ENCODE assay signal across 1 fruit fly cellular context in the genomic region with DNA sequence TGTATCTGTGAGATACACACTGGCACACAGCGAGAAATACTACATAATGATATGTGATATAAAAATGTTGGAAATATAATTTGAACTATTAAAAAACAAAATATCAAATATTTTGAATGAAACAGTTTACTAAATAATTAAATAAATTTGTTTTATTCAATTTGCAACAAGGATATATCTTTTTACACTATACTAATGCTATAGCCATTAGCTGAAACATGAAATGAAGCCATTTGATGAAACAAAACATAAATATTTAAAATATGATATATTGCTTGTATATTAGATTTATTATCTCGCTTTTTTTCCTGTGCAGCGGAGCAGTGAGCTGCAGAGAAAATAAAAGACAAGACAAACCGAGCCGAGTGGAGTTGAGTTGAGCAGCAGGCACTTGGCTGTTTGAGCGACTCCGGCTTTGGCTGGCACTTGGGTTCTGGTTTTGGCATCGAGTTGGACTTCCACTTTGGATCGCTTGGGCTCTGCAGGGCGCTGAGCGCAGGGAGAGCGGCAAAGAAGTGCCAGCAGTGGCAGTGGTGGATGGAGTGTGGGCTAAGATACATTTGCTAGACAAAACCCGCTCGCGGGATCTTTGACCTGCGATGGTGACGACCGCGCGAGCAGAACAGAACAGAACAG.
TF ChIP-seq lines count a peak whose summit lies in the region.

No protein-coding gene starts in this region.

TF ChIP-seq in whole organism, embryonic, 481 proteins besides CTCF, POLR2A, EP300 and RAD21 (continued from another document and continues in another):
- peak; percentile 62; the same call in 1 of the 2 replicates for TF ChIP-seq Atf6 (GFP tag; IDR thresholded peaks at IDR 0.05; lab: Robert Waterston, UW)
- TF ChIP-seq ftz-f1 (GFP tag; optimal IDR thresholded peaks at IDR 0.05; lab: Kevin White, UChicago), result no peak
- no peak for TF ChIP-seq fd102C (GFP tag; optimal IDR thresholded peaks at IDR 0.05; lab: Kevin White, UChicago)
- TF ChIP-seq schlank (tag; optimal IDR thresholded peaks at IDR 0.05; lab: Kevin White, UChicago), result no peak
- no peak for TF ChIP-seq Antp (GFP tag; optimal IDR thresholded peaks at IDR 0.05; lab: Kevin White, UChicago)
- peak; percentile 52 for TF ChIP-seq tin (GFP tag; optimal IDR thresholded peaks at IDR 0.05; lab: Kevin White, UChicago)
- TF ChIP-seq stc (GFP tag; IDR thresholded peaks at IDR 0.05; lab: Robert Waterston, UW), result no peak; the same call in 1 of the 2 replicates
- no peak for TF ChIP-seq repo (GFP tag; optimal IDR thresholded peaks at IDR 0.05; lab: Kevin White, UChicago)
- peak; percentile 16; the same call in 1 of the 2 replicates for TF ChIP-seq CG10321 (GFP tag; IDR thresholded peaks at IDR 0.05; lab: Robert Waterston, UW)
- TF ChIP-seq CG14710 (tag; optimal IDR thresholded peaks at IDR 0.05; lab: Kevin White, UChicago), result peak; percentile 94
- no peak for TF ChIP-seq dm (GFP tag; optimal IDR thresholded peaks at IDR 0.05; lab: Kevin White, UChicago)
- TF ChIP-seq CG13624 (GFP tag; optimal IDR thresholded peaks at IDR 0.05; lab: Kevin White, UChicago), result no peak
- no peak for TF ChIP-seq Hand (GFP tag; optimal IDR thresholded peaks at IDR 0.05; lab: Kevin White, UChicago)
- TF ChIP-seq gt (GFP tag; IDR thresholded peaks at IDR 0.05; lab: Robert Waterston, UW), result no peak
- peak; percentile 37; the same call in 1 of the 2 replicates for TF ChIP-seq sob (GFP tag; IDR thresholded peaks at IDR 0.05; lab: Robert Waterston, UW)
- no peak for TF ChIP-seq CG11456 (GFP tag; IDR thresholded peaks at IDR 0.05; lab: Robert Waterston, UW)
- TF ChIP-seq CG6813 (GFP tag; optimal IDR thresholded peaks at IDR 0.05; lab: Kevin White, UChicago), result peak; percentile 58
- TF ChIP-seq CG11398 (GFP tag; optimal IDR thresholded peaks at IDR 0.05; lab: Kevin White, UChicago), result no peak
- TF ChIP-seq Gug (GFP tag; IDR thresholded peaks at IDR 0.05; lab: Robert Waterston, UW), result no peak
- peak; percentile 84 for TF ChIP-seq CG32767 (GFP tag; IDR thresholded peaks at IDR 0.05; lab: Robert Waterston, UW)
- peak; percentile 30 for TF ChIP-seq D19B (GFP tag; optimal IDR thresholded peaks at IDR 0.05; lab: Kevin White, UChicago)
- no peak for TF ChIP-seq CHES-1-like (GFP tag; optimal IDR thresholded peaks at IDR 0.05; lab: Kevin White, UChicago)
- TF ChIP-seq nerfin-1 (tag; optimal IDR thresholded peaks at IDR 0.05; lab: Kevin White, UChicago), result peak; percentile 81
- peak; percentile 45 for TF ChIP-seq CG7271 (tag; optimal IDR thresholded peaks at IDR 0.05; lab: Kevin White, UChicago)
- TF ChIP-seq CG15073 (GFP tag; optimal IDR thresholded peaks at IDR 0.05; lab: Kevin White, UChicago), result no peak
- no peak for TF ChIP-seq NC2α (GFP tag; optimal IDR thresholded peaks at IDR 0.05; lab: Kevin White, UChicago)
- TF ChIP-seq tx (GFP tag; optimal IDR thresholded peaks at IDR 0.05; lab: Kevin White, UChicago), result no peak
- TF ChIP-seq fd3F (GFP tag; optimal IDR thresholded peaks at IDR 0.05; lab: Kevin White, UChicago), result peak; percentile 45
- TF ChIP-seq ATbp (GFP tag; optimal IDR thresholded peaks at IDR 0.05; lab: Kevin White, UChicago), result peak; percentile 52
- peak; percentile 56; the same call in 2 of the 3 replicates for TF ChIP-seq CG7357 (GFP tag; IDR thresholded peaks at IDR 0.05; lab: Robert Waterston, UW)
- peak; percentile 68 for TF ChIP-seq CG12104 (GFP tag; optimal IDR thresholded peaks at IDR 0.05; lab: Kevin White, UChicago)
- TF ChIP-seq CG30431 (GFP tag; optimal IDR thresholded peaks at IDR 0.05; lab: Kevin White, UChicago), result peak; percentile 18
- TF ChIP-seq Med (GFP tag; lab: Kevin White, UChicago), result peak; percentile 58
- TF ChIP-seq CG8089 (GFP tag; optimal IDR thresholded peaks at IDR 0.05; lab: Kevin White, UChicago), result no peak
- TF ChIP-seq Dp (GFP tag; optimal IDR thresholded peaks at IDR 0.05; lab: Kevin White, UChicago), result no peak
- TF ChIP-seq trem (tag; optimal IDR thresholded peaks at IDR 0.05; lab: Kevin White, UChicago), result peak; percentile 90
- TF ChIP-seq CG8924 (tag; optimal IDR thresholded peaks at IDR 0.05; lab: Kevin White, UChicago), result peak; percentile 94
- TF ChIP-seq slp2 (GFP tag; optimal IDR thresholded peaks at IDR 0.05; lab: Kevin White, UChicago), result no peak
- no peak for TF ChIP-seq lov (optimal IDR thresholded peaks at IDR 0.05; lab: Kevin White, UChicago)
- TF ChIP-seq lov (GFP tag; IDR thresholded peaks at IDR 0.05; lab: Robert Waterston, UW), result no peak
- peak; percentile 69 for TF ChIP-seq CG3281 (GFP tag; optimal IDR thresholded peaks at IDR 0.05; lab: Kevin White, UChicago)
- TF ChIP-seq kay (GFP tag; optimal IDR thresholded peaks at IDR 0.05; lab: Kevin White, UChicago), result peak; percentile 68
- TF ChIP-seq odd (GFP tag; optimal IDR thresholded peaks at IDR 0.05; lab: Kevin White, UChicago), result peak; percentile 60
- peak; percentile 88 for TF ChIP-seq fd96Cb (tag; optimal IDR thresholded peaks at IDR 0.05; lab: Kevin White, UChicago)
- peak; percentile 69 for TF ChIP-seq Deaf1 (tag; optimal IDR thresholded peaks at IDR 0.05; lab: Kevin White, UChicago)
- no peak for TF ChIP-seq Neu2 (GFP tag; optimal IDR thresholded peaks at IDR 0.05; lab: Kevin White, UChicago; ENCODE audit: borderline replicate concordance)
- 0 out of 2 replicates have a peak, but pooled peaks have one; percentile 2 for TF ChIP-seq CG1024 (GFP tag; IDR thresholded peaks at IDR 0.05; lab: Robert Waterston, UW)
- peak; percentile 80 for TF ChIP-seq bcd (GFP tag; optimal IDR thresholded peaks at IDR 0.05; lab: Kevin White, UChicago)
- TF ChIP-seq sima (GFP tag; optimal IDR thresholded peaks at IDR 0.05; lab: Kevin White, UChicago), result no peak
- TF ChIP-seq sisA (GFP tag; IDR thresholded peaks at IDR 0.05; lab: Robert Waterston, UW), result peak; percentile 68
- no peak for TF ChIP-seq hb (GFP tag; IDR thresholded peaks at IDR 0.05; lab: Robert Waterston, UW; ENCODE audit: partially characterized antibody)
- peak; percentile 86 for TF ChIP-seq CG15269 (tag; optimal IDR thresholded peaks at IDR 0.05; lab: Kevin White, UChicago)
- TF ChIP-seq Sry-β (GFP tag; optimal IDR thresholded peaks at IDR 0.05; lab: Kevin White, UChicago), result peak; percentile 49
- TF ChIP-seq CG12744 (GFP tag; optimal IDR thresholded peaks at IDR 0.05; lab: Kevin White, UChicago), result no peak
- TF ChIP-seq Dref (GFP tag; IDR thresholded peaks at IDR 0.05; lab: Robert Waterston, UW), result no peak
- TF ChIP-seq CG31441 (GFP tag; IDR thresholded peaks at IDR 0.05; lab: Robert Waterston, UW), result peak; percentile 97
- no peak for TF ChIP-seq Hey (tag; optimal IDR thresholded peaks at IDR 0.05; lab: Kevin White, UChicago)
- TF ChIP-seq dmrt11E (tag; optimal IDR thresholded peaks at IDR 0.05; lab: Kevin White, UChicago), result peak; percentile 90
- peak; percentile 58 for TF ChIP-seq CG4820 (GFP tag; optimal IDR thresholded peaks at IDR 0.05; lab: Kevin White, UChicago)
- peak; percentile 38 for TF ChIP-seq Jarid2 (GFP tag; optimal IDR thresholded peaks at IDR 0.05; lab: Kevin White, UChicago)
- no peak for TF ChIP-seq her (GFP tag; optimal IDR thresholded peaks at IDR 0.05; lab: Kevin White, UChicago)
- peak; percentile 73 for TF ChIP-seq HHEX (GFP tag; optimal IDR thresholded peaks at IDR 0.05; lab: Kevin White, UChicago)
- TF ChIP-seq CG17568 (GFP tag; optimal IDR thresholded peaks at IDR 0.05; lab: Kevin White, UChicago), result no peak
- TF ChIP-seq Rfx (GFP tag; IDR thresholded peaks at IDR 0.05; lab: Robert Waterston, UW), result peak; percentile 54
- TF ChIP-seq gsb-n (tag; optimal IDR thresholded peaks at IDR 0.05; lab: Kevin White, UChicago), result peak; percentile 86
- TF ChIP-seq mld (GFP tag; IDR thresholded peaks at IDR 0.05; lab: Robert Waterston, UW; ENCODE audit: partially characterized antibody), result no peak
- peak; percentile 74 for TF ChIP-seq CG17385 (GFP tag; optimal IDR thresholded peaks at IDR 0.05; lab: Kevin White, UChicago)
- TF ChIP-seq CG12391 (tag; optimal IDR thresholded peaks at IDR 0.05; lab: Kevin White, UChicago), result peak; percentile 87
- TF ChIP-seq CG33557 (GFP tag; optimal IDR thresholded peaks at IDR 0.05; lab: Kevin White, UChicago), result peak; percentile 89
- peak; percentile 93 for TF ChIP-seq Sox100B (GFP tag; optimal IDR thresholded peaks at IDR 0.05; lab: Kevin White, UChicago)
- TF ChIP-seq Doc3 (GFP tag; IDR thresholded peaks at IDR 0.05; lab: Robert Waterston, UW; ENCODE audit: partially characterized antibody), result no peak
- TF ChIP-seq ERR (GFP tag; optimal IDR thresholded peaks at IDR 0.05; lab: Kevin White, UChicago), result no peak
- TF ChIP-seq CG17186 (GFP tag; optimal IDR thresholded peaks at IDR 0.05; lab: Kevin White, UChicago), result no peak
- TF ChIP-seq CG10565 (GFP tag; optimal IDR thresholded peaks at IDR 0.05; lab: Kevin White, UChicago), result no peak
- TF ChIP-seq hkb (optimal IDR thresholded peaks at IDR 0.05; lab: Kevin White, UChicago), result no peak
- TF ChIP-seq hkb (GFP tag; IDR thresholded peaks at IDR 0.05; lab: Robert Waterston, UW), result no peak; the same call in 1 of the 2 replicates
- peak; percentile 54 for TF ChIP-seq Max (GFP tag; optimal IDR thresholded peaks at IDR 0.05; lab: Kevin White, UChicago)
- peak; percentile 75 for TF ChIP-seq lab (GFP tag; optimal IDR thresholded peaks at IDR 0.05; lab: Kevin White, UChicago)
- TF ChIP-seq jigr1 (GFP tag; IDR thresholded peaks at IDR 0.05; lab: Robert Waterston, UW), result 0 out of 3 replicates have a peak, but pooled peaks have one; percentile 58
- peak; percentile 85 for TF ChIP-seq CG30403 (GFP tag; optimal IDR thresholded peaks at IDR 0.05; lab: Kevin White, UChicago)
- peak; percentile 45 for TF ChIP-seq CG2875 (GFP tag; optimal IDR thresholded peaks at IDR 0.05; lab: Kevin White, UChicago)
- no peak for TF ChIP-seq ems (GFP tag; optimal IDR thresholded peaks at IDR 0.05; lab: Kevin White, UChicago)
- no peak for TF ChIP-seq YL-1 (GFP tag; optimal IDR thresholded peaks at IDR 0.05; lab: Kevin White, UChicago)
- TF ChIP-seq CG12219 (GFP tag; optimal IDR thresholded peaks at IDR 0.05; lab: Kevin White, UChicago), result peak; percentile 8
- no peak for TF ChIP-seq eyg (GFP tag; optimal IDR thresholded peaks at IDR 0.05; lab: Kevin White, UChicago)
- no peak for TF ChIP-seq exex (tag; optimal IDR thresholded peaks at IDR 0.05; lab: Kevin White, UChicago)
- no peak for TF ChIP-seq sens-2 (GFP tag; IDR thresholded peaks at IDR 0.05; lab: Robert Waterston, UW)
- TF ChIP-seq CG31224 (GFP tag; IDR thresholded peaks at IDR 0.05; lab: Robert Waterston, UW), result peak; percentile 37; the same call in 1 of the 2 replicates
- peak; percentile 78 for TF ChIP-seq row (GFP tag; IDR thresholded peaks at IDR 0.05; lab: Robert Waterston, UW)
- peak; percentile 53 for TF ChIP-seq CG3407 (GFP tag; optimal IDR thresholded peaks at IDR 0.05; lab: Kevin White, UChicago)
- TF ChIP-seq br (optimal IDR thresholded peaks at IDR 0.05; lab: Kevin White, UChicago), result no peak
- peak; percentile 78 for TF ChIP-seq CG16815 (GFP tag; optimal IDR thresholded peaks at IDR 0.05; lab: Kevin White, UChicago)
- TF ChIP-seq crc (GFP tag; optimal IDR thresholded peaks at IDR 0.05; lab: Kevin White, UChicago), result no peak
- no peak for TF ChIP-seq ash1 (GFP tag; optimal IDR thresholded peaks at IDR 0.05; lab: Kevin White, UChicago)
- no peak for TF ChIP-seq Kr (GFP tag; optimal IDR thresholded peaks at IDR 0.05; lab: Kevin White, UChicago)
- no peak for TF ChIP-seq NC2β (GFP tag; optimal IDR thresholded peaks at IDR 0.05; lab: Kevin White, UChicago)
- TF ChIP-seq Dip2 (GFP tag; IDR thresholded peaks at IDR 0.05; lab: Robert Waterston, UW), result no peak
- TF ChIP-seq CG16779 (GFP tag; IDR thresholded peaks at IDR 0.05; lab: Robert Waterston, UW), result no peak
- no peak for TF ChIP-seq Elba2 (GFP tag; optimal IDR thresholded peaks at IDR 0.05; lab: Kevin White, UChicago)
- peak; percentile 67 for TF ChIP-seq az2 (GFP tag; optimal IDR thresholded peaks at IDR 0.05; lab: Kevin White, UChicago)
- TF ChIP-seq gce (GFP tag; IDR thresholded peaks at IDR 0.05; lab: Robert Waterston, UW), result 0 out of 3 replicates have a peak, but pooled peaks have one; percentile 7
- TF ChIP-seq CG9215 (GFP tag; IDR thresholded peaks at IDR 0.05; lab: Robert Waterston, UW), result peak; percentile 57
- peak; percentile 95 for TF ChIP-seq CG17829 (tag; optimal IDR thresholded peaks at IDR 0.05; lab: Kevin White, UChicago)
- TF ChIP-seq cato (GFP tag; optimal IDR thresholded peaks at IDR 0.05; lab: Kevin White, UChicago; ENCODE audit: borderline replicate concordance), result peak; percentile 35
- TF ChIP-seq Optix (GFP tag; IDR thresholded peaks at IDR 0.05; lab: Robert Waterston, UW), result no peak
- peak; percentile 85 for TF ChIP-seq CG10147 (GFP tag; optimal IDR thresholded peaks at IDR 0.05; lab: Kevin White, UChicago)
- peak; percentile 68 for TF ChIP-seq Fer3 (tag; optimal IDR thresholded peaks at IDR 0.05; lab: Kevin White, UChicago)
- no peak for TF ChIP-seq Poxn (GFP tag; IDR thresholded peaks at IDR 0.05; lab: Robert Waterston, UW)
- peak; percentile 62 for TF ChIP-seq CG10654 (GFP tag; optimal IDR thresholded peaks at IDR 0.05; lab: Kevin White, UChicago)
- TF ChIP-seq Dbx (GFP tag; IDR thresholded peaks at IDR 0.05; lab: Robert Waterston, UW), result 0 out of 3 replicates have a peak, but pooled peaks have one; percentile 53
- TF ChIP-seq CG18764 (GFP tag; optimal IDR thresholded peaks at IDR 0.05; lab: Kevin White, UChicago), result peak; percentile 59
- TF ChIP-seq CG11723 (GFP tag; optimal IDR thresholded peaks at IDR 0.05; lab: Kevin White, UChicago), result peak; percentile 34
- peak; percentile 12 for TF ChIP-seq pnt (GFP tag; optimal IDR thresholded peaks at IDR 0.05; lab: Kevin White, UChicago)
- TF ChIP-seq HmgZ (tag; optimal IDR thresholded peaks at IDR 0.05; lab: Kevin White, UChicago), result peak; percentile 11
- TF ChIP-seq Oli (tag; optimal IDR thresholded peaks at IDR 0.05; lab: Kevin White, UChicago), result peak; percentile 78
- no peak for TF ChIP-seq D (optimal IDR thresholded peaks at IDR 0.05; lab: Kevin White, UChicago)
- peak; percentile 83 for TF ChIP-seq D (GFP tag; optimal IDR thresholded peaks at IDR 0.05; lab: Kevin White, UChicago)
- TF ChIP-seq Vsx1 (GFP tag; optimal IDR thresholded peaks at IDR 0.05; lab: Kevin White, UChicago), result peak; percentile 56
- no peak for TF ChIP-seq CG10462 (GFP tag; optimal IDR thresholded peaks at IDR 0.05; lab: Kevin White, UChicago)
- TF ChIP-seq CG2116 (GFP tag; optimal IDR thresholded peaks at IDR 0.05; lab: Kevin White, UChicago), result peak; percentile 29
- peak; percentile 66 for TF ChIP-seq Hmr (GFP tag; optimal IDR thresholded peaks at IDR 0.05; lab: Kevin White, UChicago)
- no peak for TF ChIP-seq CG16863 (GFP tag; optimal IDR thresholded peaks at IDR 0.05; lab: Kevin White, UChicago)
- peak; percentile 61 for TF ChIP-seq CrebB (tag; optimal IDR thresholded peaks at IDR 0.05; lab: Kevin White, UChicago)
- peak; percentile 47 for TF ChIP-seq CG2202 (tag; optimal IDR thresholded peaks at IDR 0.05; lab: Kevin White, UChicago)
- TF ChIP-seq Sox102F (GFP tag; optimal IDR thresholded peaks at IDR 0.05; lab: Kevin White, UChicago), result peak; percentile 74
